Worm (Caenorhabditis elegans): ENCODE measurements around the gene tag-30.

ce11 chrIV:11822454-11822853 is 32.5 kb downstream of the tag-30 start:
- TF ChIP-seq elt-3 (tag; optimal IDR thresholded peaks at IDR 0.05) (no peak), C34F6.9 (tag; optimal IDR thresholded peaks at IDR 0.05) (peak; percentile 53), snpc-4 (tag; optimal IDR thresholded peaks at IDR 0.05) (no peak), R02D3.7 (tag; optimal IDR thresholded peaks at IDR 0.05) (no peak), aly-2 (tag; optimal IDR thresholded peaks at IDR 0.05) (no peak), unc-55 (GFP tag; optimal IDR thresholded peaks at IDR 0.05) (peak; percentile 80), sma-9 (GFP tag; optimal IDR thresholded peaks at IDR 0.05) (peak; percentile 6), sma-9 (tag; optimal IDR thresholded peaks at IDR 0.05) (no peak)
